Fruit fly (Drosophila melanogaster): ENCODE measurements around the gene CG11470.

Gene CG11470

dm6 chr3R:29592139-29592814, 2.7 kb upstream of the CG11470 start:
- TF ChIP-seq Rel (GFP tag; optimal IDR thresholded peaks at IDR 0.05) (no peak), Rel (tag; optimal IDR thresholded peaks at IDR 0.05) (peak; percentile 91), Dfd (GFP tag; optimal IDR thresholded peaks at IDR 0.05) (no peak)

- TF ChIP-seq Jra (GFP tag; optimal IDR thresholded peaks at IDR 0.05) (no peak), Abd-B (GFP tag; optimal IDR thresholded peaks at IDR 0.05) (no peak), psq (GFP tag; optimal IDR thresholded peaks at IDR 0.05) (no peak), Dfd (GFP tag; optimal IDR thresholded peaks at IDR 0.05) (no peak), Rel (GFP tag; optimal IDR thresholded peaks at IDR 0.05) (no peak), Rel (tag; optimal IDR thresholded peaks at IDR 0.05) (no peak), Mio (GFP tag; optimal IDR thresholded peaks at IDR 0.05) (no peak), br (GFP tag; optimal IDR thresholded peaks at IDR 0.05) (peak; percentile 28), GATAd (GFP tag; optimal IDR thresholded peaks at IDR 0.05) (no peak), tai (GFP tag; optimal IDR thresholded peaks at IDR 0.05) (peak; percentile 45), dmrt93B (GFP tag; optimal IDR thresholded peaks at IDR 0.05) (no peak), rgr (GFP tag; optimal IDR thresholded peaks at IDR 0.05) (peak; percentile 44), Hnf4 (GFP tag; optimal IDR thresholded peaks at IDR 0.05) (peak; percentile 47), Dif (GFP tag; optimal IDR thresholded peaks at IDR 0.05; ENCODE audit: partially characterized antibody) (no peak), sage (GFP tag; optimal IDR thresholded peaks at IDR 0.05) (peak; percentile 22), CG9705 (GFP tag; optimal IDR thresholded peaks at IDR 0.05) (no peak), lola (GFP tag; optimal IDR thresholded peaks at IDR 0.05) (no peak), HLH106 (tag; optimal IDR thresholded peaks at IDR 0.05) (no peak), CG32264 (GFP tag; optimal IDR thresholded peaks at IDR 0.05) (no peak), CrebA (GFP tag; optimal IDR thresholded peaks at IDR 0.05; ENCODE audit: borderline replicate concordance) (no peak), N (GFP tag; optimal IDR thresholded peaks at IDR 0.05) (no peak), sv (GFP tag; optimal IDR thresholded peaks at IDR 0.05) (peak; percentile 31), Hr83 (GFP tag; optimal IDR thresholded peaks at IDR 0.05; ENCODE audit: poor library complexity, severe bottlenecking) (no peak), pan (optimal IDR thresholded peaks at IDR 0.05) (no peak), brk (GFP tag; optimal IDR thresholded peaks at IDR 0.05) (peak; percentile 45), woc (GFP tag; optimal IDR thresholded peaks at IDR 0.05) (no peak), Myc (optimal IDR thresholded peaks at IDR 0.05) (peak; percentile 42), OdsH (GFP tag; optimal IDR thresholded peaks at IDR 0.05) (no peak), foxo (GFP tag; optimal IDR thresholded peaks at IDR 0.05) (peak in 1 of 2 experiments; percentile 32), Hr78 (GFP tag; optimal IDR thresholded peaks at IDR 0.05) (no peak), ey (GFP tag; optimal IDR thresholded peaks at IDR 0.05) (no peak), usp (GFP tag; optimal IDR thresholded peaks at IDR 0.05) (no peak), Sp1 (GFP tag; optimal IDR thresholded peaks at IDR 0.05) (no peak), h (GFP tag; optimal IDR thresholded peaks at IDR 0.05) (peak; percentile 17), dl (GFP tag; optimal IDR thresholded peaks at IDR 0.05; ENCODE audit: insufficient read depth in 1 of 2, partially characterized antibody in 2 of 2) (no peak), Vsx2 (GFP tag; optimal IDR thresholded peaks at IDR 0.05; ENCODE audit: partially characterized antibody) (no peak), fru (GFP tag; optimal IDR thresholded peaks at IDR 0.05) (peak; percentile 37), jim (GFP tag; optimal IDR thresholded peaks at IDR 0.05) (no peak), dsf (GFP tag; optimal IDR thresholded peaks at IDR 0.05; ENCODE audit: borderline replicate concordance) (no peak)
Observed at dm6 chr3R:29591481-29592138, 2.0 kb upstream of the CG11470 start, which contains the start of gene alph. alph (plus strand) TSS chr3R:29591831.

All from whole organism, wandering third instar larva.